Worm (Caenorhabditis elegans): Measurements from ENCODE around the gene dylt-3.

dylt-3 gene

ce11 chrII:8214367-8214766 lies 32.8 kb downstream of the dylt-3 start, which contains the start of gene M110.10:
M110.10 (minus strand) TSS chrII:8214467.
- TF ChIP-seq zag-1 (tag; optimal IDR thresholded peaks at IDR 0.05) = no peak
- no peak for TF ChIP-seq hmg-11 (tag; optimal IDR thresholded peaks at IDR 0.05)
- TF ChIP-seq pha-4 (tag; optimal IDR thresholded peaks at IDR 0.05) = peak; percentile 7

ce11 chrII:8216433-8216832 lies 34.9 kb downstream of the dylt-3 start, which contains the start of gene M110.3:
M110.3 (minus strand) TSS chrII:8216616.
- TF ChIP-seq ceh-16 (tag; optimal IDR thresholded peaks at IDR 0.05) (no peak), nhr-76 (tag; optimal IDR thresholded peaks at IDR 0.05) (no peak), elt-2 (tag; optimal IDR thresholded peaks at IDR 0.05) (peak; percentile 14), egl-5 (tag; optimal IDR thresholded peaks at IDR 0.05) (peak; percentile 67), aly-2 (tag; optimal IDR thresholded peaks at IDR 0.05) (no peak), nhr-25 (tag; optimal IDR thresholded peaks at IDR 0.05) (no peak), unc-62 (GFP tag; optimal IDR thresholded peaks at IDR 0.05) (no peak), daf-12 (tag; optimal IDR thresholded peaks at IDR 0.05) (no peak), jun-1 (tag; optimal IDR thresholded peaks at IDR 0.05) (peak; percentile 4), R02D3.7 (tag; optimal IDR thresholded peaks at IDR 0.05) (peak; percentile 93), zag-1 (tag; optimal IDR thresholded peaks at IDR 0.05) (no peak), nhr-28 (tag; optimal IDR thresholded peaks at IDR 0.05) (no peak), ceh-28 (tag; optimal IDR thresholded peaks at IDR 0.05) (peak; percentile 69), nhr-12 (tag; optimal IDR thresholded peaks at IDR 0.05) (no peak), egl-27 (tag; optimal IDR thresholded peaks at IDR 0.05) (no peak), nhr-23 (tag; optimal IDR thresholded peaks at IDR 0.05) (peak; percentile 73), nhr-43 (tag; optimal IDR thresholded peaks at IDR 0.05; ENCODE audit: poor library complexity, severe bottlenecking) (no peak), ceh-82 (tag; optimal IDR thresholded peaks at IDR 0.05) (no peak), lin-15B (tag; optimal IDR thresholded peaks at IDR 0.05) (peak; percentile 65), snpc-4 (tag; optimal IDR thresholded peaks at IDR 0.05) (peak; percentile 50), elt-3 (tag; optimal IDR thresholded peaks at IDR 0.05) (no peak), nfya-1 (tag; optimal IDR thresholded peaks at IDR 0.05; ENCODE audit: insufficient read depth) (peak; percentile 76), skn-1 (tag; optimal IDR thresholded peaks at IDR 0.05) (no peak), tbx-2 (tag; optimal IDR thresholded peaks at IDR 0.05) (no peak), ceh-9 (tag; optimal IDR thresholded peaks at IDR 0.05) (no peak), pqm-1 (tag; optimal IDR thresholded peaks at IDR 0.05) (no peak), mdl-1 (tag; optimal IDR thresholded peaks at IDR 0.05) (no peak), eor-1 (tag; optimal IDR thresholded peaks at IDR 0.05) (no peak), nhr-77 (tag; optimal IDR thresholded peaks at IDR 0.05) (no peak), unc-39 (tag; optimal IDR thresholded peaks at IDR 0.05) (no peak), ztf-4 (tag; optimal IDR thresholded peaks at IDR 0.05) (no peak), fkh-2 (tag; optimal IDR thresholded peaks at IDR 0.05) (no peak), pha-4 (tag; optimal IDR thresholded peaks at IDR 0.05) (peak; percentile 80), lin-39 (tag; optimal IDR thresholded peaks at IDR 0.05) (peak; percentile 70), fkh-10 (GFP tag; optimal IDR thresholded peaks at IDR 0.05) (no peak), nhr-237 (tag; optimal IDR thresholded peaks at IDR 0.05) (no peak), hmg-11 (tag; optimal IDR thresholded peaks at IDR 0.05) (peak; percentile 71), nhr-11 (tag; optimal IDR thresholded peaks at IDR 0.05) (no peak)

- no peak for TF ChIP-seq ceh-9 (tag; optimal IDR thresholded peaks at IDR 0.05)
- no peak for TF ChIP-seq elt-1 (tag; optimal IDR thresholded peaks at IDR 0.05)
- no peak for TF ChIP-seq fkh-10 (GFP tag; optimal IDR thresholded peaks at IDR 0.05)
- no peak for TF ChIP-seq unc-39 (tag; optimal IDR thresholded peaks at IDR 0.05)
- no peak for TF ChIP-seq ceh-28 (tag; optimal IDR thresholded peaks at IDR 0.05)
- TF ChIP-seq R02D3.7 (tag; optimal IDR thresholded peaks at IDR 0.05) = no peak
- TF ChIP-seq ceh-82 (tag; optimal IDR thresholded peaks at IDR 0.05) = no peak
- TF ChIP-seq nhr-237 (tag; optimal IDR thresholded peaks at IDR 0.05) = no peak
- no peak for TF ChIP-seq nhr-77 (tag; optimal IDR thresholded peaks at IDR 0.05)
- no peak for TF ChIP-seq eor-1 (tag; optimal IDR thresholded peaks at IDR 0.05)
- no peak for TF ChIP-seq zag-1 (tag; optimal IDR thresholded peaks at IDR 0.05)
- TF ChIP-seq lsy-12 (tag; optimal IDR thresholded peaks at IDR 0.05) = no peak
- no peak for TF ChIP-seq nhr-28 (tag; optimal IDR thresholded peaks at IDR 0.05)
- no peak for TF ChIP-seq nhr-11 (tag; optimal IDR thresholded peaks at IDR 0.05)
- TF ChIP-seq fos-1 (tag; optimal IDR thresholded peaks at IDR 0.05) = no peak
- no peak for TF ChIP-seq mdl-1 (tag; optimal IDR thresholded peaks at IDR 0.05)
Observed at ce11 chrII:8216922-8217321, 35.4 kb downstream of the dylt-3 start, which contains the start of gene ifg-1. ifg-1 (plus strand) TSS chrII:8217222.
